Worm (Caenorhabditis elegans) whole organism, L2 larva: ENCODE data around the gene F47E1.20.

ENCODE experiments used
- Y55F3AM.14 ChIP-seq: fragments of 200-800 bp; sonication (Bioruptor generic); optimal IDR thresholded peaks from 2 replicates; lab custom pipeline; 2018; ENCODE audit warnings: mild to moderate bottlenecking, missing genetic modification characterization, missing compliant biosample characterization
- ZK546.5 ChIP-seq: sonication (generic microtip); optimal IDR thresholded peaks from 2 replicates; lab custom pipeline; 2017; ENCODE audit warnings: missing biosample characterization, missing genetic modification characterization
- alr-1 ChIP-seq: fragments of 150-350 bp; optimal IDR thresholded peaks from 2 replicates; lab custom pipeline; 2014; ENCODE audit warnings: missing biosample characterization, missing genetic modification characterization
- aly-2 ChIP-seq: fragments of 150-350 bp; optimal IDR thresholded peaks from 2 replicates; lab custom pipeline; 2014; ENCODE audit warnings: missing biosample characterization, missing genetic modification characterization
- ama-1 ChIP-seq: fragments of 150-350 bp; optimal IDR thresholded peaks from 2 replicates; lab custom pipeline; 2018; ENCODE audit warnings: inconsistent platforms
- blmp-1 ChIP-seq: sonication (generic microtip); optimal IDR thresholded peaks from 2 replicates; lab custom pipeline; 2017; ENCODE audit warnings: missing genetic modification characterization, mild to moderate bottlenecking, missing compliant biosample characterization, antibody characterized with exemption, moderate library complexity; ENCODE audit not compliant: insufficient read depth
- ceh-16 ChIP-seq: fragments of 150-350 bp; optimal IDR thresholded peaks from 2 replicates; lab custom pipeline; 2014; ENCODE audit warnings: missing biosample characterization, missing genetic modification characterization
- ceh-82 ChIP-seq: fragments of 150-350 bp; optimal IDR thresholded peaks from 2 replicates; lab custom pipeline; 2014; ENCODE audit warnings: missing biosample characterization, missing genetic modification characterization
- egl-27 ChIP-seq: sonication (generic microtip); optimal IDR thresholded peaks from 3 replicates; lab custom pipeline; 2017; ENCODE audit warnings: missing biosample characterization, missing genetic modification reagents, missing genetic modification characterization
- elt-1 ChIP-seq: fragments of 150-350 bp; optimal IDR thresholded peaks from 2 replicates; lab custom pipeline; 2014; ENCODE audit warnings: missing biosample characterization, missing genetic modification characterization
- elt-3 ChIP-seq: sonication (generic microtip); optimal IDR thresholded peaks from 2 replicates; lab custom pipeline; 2017; ENCODE audit warnings: missing biosample characterization, missing genetic modification characterization
- fos-1 ChIP-seq: fragments of 150-350 bp; optimal IDR thresholded peaks from 2 replicates; lab custom pipeline; 2014; ENCODE audit warnings: missing biosample characterization, missing genetic modification characterization
- lin-11 ChIP-seq: fragments of 150-350 bp; sonication (generic microtip); optimal IDR thresholded peaks from 2 replicates; lab custom pipeline; 2014; ENCODE audit warnings: missing biosample characterization, missing genetic modification characterization, inconsistent platforms, mixed read lengths
- lin-39 ChIP-seq: fragments of 150-350 bp; optimal IDR thresholded peaks from 2 replicates; lab custom pipeline; 2014; ENCODE audit warnings: missing biosample characterization, missing genetic modification reagents, missing genetic modification characterization
- mbf-1 ChIP-seq: sonication (generic microtip); optimal IDR thresholded peaks from 2 replicates; lab custom pipeline; 2017; ENCODE audit warnings: missing biosample characterization, missing genetic modification characterization
- nhr-10 ChIP-seq: sonication (generic microtip); optimal IDR thresholded peaks from 2 replicates; lab custom pipeline; 2017; ENCODE audit warnings: missing biosample characterization, missing genetic modification characterization
- nhr-11 ChIP-seq: fragments of 150-350 bp; optimal IDR thresholded peaks from 2 replicates; lab custom pipeline; 2014; ENCODE audit warnings: missing biosample characterization, missing genetic modification characterization
- nhr-12 ChIP-seq: fragments of 150-350 bp; optimal IDR thresholded peaks from 2 replicates; lab custom pipeline; 2014; ENCODE audit warnings: missing biosample characterization, missing genetic modification characterization
- nhr-129 ChIP-seq: fragments of 150-350 bp; optimal IDR thresholded peaks from 2 replicates; lab custom pipeline; 2014; ENCODE audit warnings: missing biosample characterization, missing genetic modification characterization
- nhr-21 ChIP-seq: fragments of 150-350 bp; optimal IDR thresholded peaks from 2 replicates; lab custom pipeline; 2014; ENCODE audit warnings: missing biosample characterization, missing genetic modification characterization
- nhr-23 ChIP-seq: fragments of 150-350 bp; optimal IDR thresholded peaks from 2 replicates; lab custom pipeline; 2014; ENCODE audit warnings: missing biosample characterization, missing genetic modification reagents, missing genetic modification characterization
- nhr-237 ChIP-seq: fragments of 150-350 bp; optimal IDR thresholded peaks from 2 replicates; lab custom pipeline; 2014; ENCODE audit warnings: missing biosample characterization, missing genetic modification characterization
- nhr-25 ChIP-seq: fragments of 150-350 bp; sonication (generic microtip); optimal IDR thresholded peaks from 3 replicates; lab custom pipeline; 2014; ENCODE audit warnings: missing biosample characterization, missing genetic modification characterization
- sem-4 ChIP-seq: fragments of 150-350 bp; optimal IDR thresholded peaks from 2 replicates; lab custom pipeline; 2014; ENCODE audit warnings: missing biosample characterization, missing genetic modification reagents, missing genetic modification characterization
- sma-3 ChIP-seq: sonication (generic microtip); optimal IDR thresholded peaks from 2 replicates; lab custom pipeline; 2016; ENCODE audit warnings: missing genetic modification reagents, missing genetic modification characterization, missing compliant biosample characterization
- sma-9 ChIP-seq, 2 experiments: fragments of 150-350 bp in 1 of 2; sonication (generic microtip) in 1 of 2; optimal IDR thresholded peaks; 2 replicates each; lab custom pipeline; 2014 to 2016; ENCODE audit warnings: missing genetic modification characterization in 2 of 2, mild to moderate bottlenecking in 1 of 2, missing biosample characterization in 1 of 2, missing compliant biosample characterization in 1 of 2, missing genetic modification reagents in 1 of 2, moderate library complexity in 1 of 2
- snpc-4 ChIP-seq: fragments of 150-350 bp; optimal IDR thresholded peaks from 2 replicates; lab custom pipeline; 2014; ENCODE audit warnings: missing biosample characterization, missing genetic modification characterization
- zag-1 ChIP-seq: fragments of 150-350 bp; optimal IDR thresholded peaks from 2 replicates; lab custom pipeline; 2014; ENCODE audit warnings: missing biosample characterization, missing genetic modification characterization
- ztf-11 ChIP-seq: sonication (generic microtip); optimal IDR thresholded peaks from 2 replicates; lab custom pipeline; 2017; ENCODE audit warnings: missing biosample characterization, missing genetic modification characterization
- ztf-4 ChIP-seq: fragments of 150-350 bp; optimal IDR thresholded peaks from 2 replicates; lab custom pipeline; 2014; ENCODE audit warnings: missing biosample characterization, missing genetic modification characterization

The F47E1.20 gene

DNA sequence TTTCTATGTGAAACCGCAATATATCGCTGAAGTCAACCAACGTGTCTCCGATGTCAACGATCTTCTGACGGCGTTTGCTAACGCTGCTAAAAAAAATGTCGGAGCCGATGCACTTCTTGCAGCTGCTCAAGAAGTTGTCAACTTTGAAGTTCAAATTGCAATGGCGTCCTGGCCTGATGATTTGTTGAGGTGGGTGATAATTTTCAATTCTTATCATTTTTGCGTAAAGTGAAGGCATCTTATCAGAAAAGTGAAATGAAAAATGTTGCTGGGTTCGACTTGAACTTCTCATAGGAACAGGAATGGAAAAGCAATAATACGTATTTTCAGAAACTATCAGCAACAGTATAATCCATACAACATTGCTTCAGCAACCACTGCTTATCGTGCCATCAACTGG, 12.5 kb upstream of the F47E1.20 start:
- peak; percentile 72 for TF ChIP-seq fos-1 (tag; lab: Kevin White, UChicago)
- no peak for TF ChIP-seq nhr-129
- TF ChIP-seq ztf-11, result no peak
- no peak for TF ChIP-seq ztf-4 (tag; lab: Kevin White, UChicago)
- TF ChIP-seq sma-9 (GFP tag; optimal IDR thresholded peaks at IDR 0.05; lab: Kevin White, UChicago), result peak; percentile 12
- TF ChIP-seq sma-9 (tag; optimal IDR thresholded peaks at IDR 0.05; lab: Kevin White, UChicago), result no peak
- TF ChIP-seq, all 48 proteins: peak for 2

DNA sequence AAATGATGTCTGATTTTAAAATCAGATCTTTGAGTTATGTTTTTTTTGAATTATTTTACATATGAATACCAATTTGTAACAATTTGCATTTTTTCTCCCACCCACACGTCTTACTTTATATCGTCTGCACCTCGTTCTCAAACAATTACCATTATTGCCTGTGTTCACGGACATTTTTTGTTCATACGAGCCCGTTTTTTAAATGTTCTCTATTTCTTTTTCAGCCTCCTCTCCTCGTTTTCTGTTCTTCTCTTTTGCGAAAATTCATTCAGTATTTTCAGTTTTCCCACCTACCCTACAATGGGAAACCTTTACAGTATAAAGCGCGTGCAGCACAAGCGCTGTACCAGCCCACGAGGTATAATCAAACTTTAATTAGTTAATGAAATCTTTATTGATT, 2.8 kb upstream of the F47E1.20 start, which contains the start of gene prdm-14:
TSS of gene prdm-14 (plus strand) at position 301 of the 400 bp plus-strand sequence.
- TF ChIP-seq ama-1 (no peak), alr-1 (tag; lab: Kevin White, UChicago) (no peak), elt-1 (tag; lab: Kevin White, UChicago) (no peak)

DNA sequence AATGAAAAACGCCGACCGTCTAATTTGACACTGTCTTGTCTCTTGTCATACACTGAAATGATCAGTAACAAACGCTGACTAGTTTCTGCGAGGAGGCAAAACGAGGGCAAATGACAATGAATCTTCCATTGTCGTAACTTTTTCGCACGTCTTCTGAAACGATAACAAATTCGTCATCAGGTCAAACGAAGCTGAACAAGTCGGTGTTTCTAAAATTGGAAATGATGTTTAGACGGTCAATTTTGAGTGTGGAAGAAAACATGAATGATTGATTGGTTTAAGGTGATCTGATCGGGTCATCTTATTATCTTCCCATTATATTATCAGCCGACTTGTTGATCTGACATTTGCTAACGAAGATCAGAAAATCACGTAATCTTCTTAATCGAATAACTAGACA, 4.7 kb downstream of the F47E1.20 start:
- TF ChIP-seq nhr-11 (tag; lab: Kevin White, UChicago) (no peak), blmp-1 (tag; lab: Kevin White, UChicago) (no peak), Y55F3AM.14 (GFP tag; lab: Kevin White, UChicago) (no peak), sma-3 (GFP tag; lab: Kevin White, UChicago) (peak; percentile 16), ceh-16 (tag; lab: Kevin White, UChicago) (no peak), ztf-11 (no peak), ZK546.5 (tag; lab: Kevin White, UChicago) (no peak)

DNA sequence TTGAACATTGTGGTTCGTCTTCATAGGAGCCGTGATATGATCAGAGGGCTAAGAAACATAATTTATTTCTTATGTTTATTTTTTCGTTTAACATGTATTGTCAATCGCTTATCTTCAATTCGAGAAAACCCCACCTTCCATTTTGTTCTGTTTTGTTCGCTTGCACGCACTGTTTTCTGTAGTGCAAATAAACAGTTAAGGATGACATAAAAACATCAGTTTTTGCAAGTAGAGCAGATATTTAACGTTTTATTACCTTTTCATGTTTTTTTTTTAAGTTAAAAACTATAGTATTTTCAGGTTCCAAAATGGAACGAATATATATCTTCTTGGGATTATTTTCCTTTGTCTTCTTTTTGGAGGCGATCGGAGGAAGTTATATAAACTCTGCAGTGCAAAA, 8.6 kb downstream of the F47E1.20 start, which contains the start of gene F47E1.2:
TSS of gene F47E1.2 (plus strand) at position 301 of the 400 bp plus-strand sequence.
- TF ChIP-seq zag-1 (tag; lab: Kevin White, UChicago), result no peak
- TF ChIP-seq ceh-16 (tag; lab: Kevin White, UChicago), result no peak
- no peak for TF ChIP-seq nhr-10 (tag; lab: Kevin White, UChicago)
- no peak for TF ChIP-seq nhr-21
- TF ChIP-seq, all 48 proteins: peak for 0

DNA sequence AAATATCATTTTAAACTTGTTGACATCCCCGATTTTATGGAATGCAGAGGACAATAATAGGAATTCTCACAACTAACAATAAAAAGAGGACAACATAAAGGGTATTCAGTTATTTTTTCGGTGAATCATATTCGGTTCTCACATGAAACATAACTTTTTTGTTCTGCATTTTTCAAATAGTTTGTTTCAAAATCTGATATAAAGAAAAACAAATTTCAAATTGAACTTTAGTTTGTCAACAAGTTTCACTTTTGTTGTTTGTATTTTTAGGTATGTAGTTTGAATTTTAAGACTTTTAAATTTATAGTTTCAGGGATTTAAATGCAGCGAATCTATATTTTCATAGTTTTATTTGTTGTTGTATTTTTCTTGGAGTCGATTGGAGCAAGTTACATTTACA, 13.8 kb downstream of the F47E1.20 start, which contains the start of gene F47E1.4:
TSS of gene F47E1.4 (plus strand) at position 301 of the 400 bp plus-strand sequence.
- no peak for TF ChIP-seq blmp-1 (tag; lab: Kevin White, UChicago)
- no peak for TF ChIP-seq egl-27
- TF ChIP-seq snpc-4 (tag; lab: Kevin White, UChicago), result no peak
- no peak for TF ChIP-seq nhr-129
- no peak for TF ChIP-seq ztf-11
- TF ChIP-seq lin-39 (tag; lab: Kevin White, UChicago), result no peak
- no peak for TF ChIP-seq nhr-25 (tag; lab: Kevin White, UChicago)
- TF ChIP-seq mbf-1 (tag; lab: Kevin White, UChicago), result no peak
- no peak for TF ChIP-seq ama-1
- TF ChIP-seq nhr-237, result no peak
- no peak for TF ChIP-seq elt-3 (tag; lab: Kevin White, UChicago)
- TF ChIP-seq nhr-12 (tag; lab: Kevin White, UChicago), result no peak
- no peak for TF ChIP-seq elt-1 (tag; lab: Kevin White, UChicago)
- no peak for TF ChIP-seq ceh-82 (tag; lab: Kevin White, UChicago)
- TF ChIP-seq, all 48 proteins: peak for 0

DNA sequence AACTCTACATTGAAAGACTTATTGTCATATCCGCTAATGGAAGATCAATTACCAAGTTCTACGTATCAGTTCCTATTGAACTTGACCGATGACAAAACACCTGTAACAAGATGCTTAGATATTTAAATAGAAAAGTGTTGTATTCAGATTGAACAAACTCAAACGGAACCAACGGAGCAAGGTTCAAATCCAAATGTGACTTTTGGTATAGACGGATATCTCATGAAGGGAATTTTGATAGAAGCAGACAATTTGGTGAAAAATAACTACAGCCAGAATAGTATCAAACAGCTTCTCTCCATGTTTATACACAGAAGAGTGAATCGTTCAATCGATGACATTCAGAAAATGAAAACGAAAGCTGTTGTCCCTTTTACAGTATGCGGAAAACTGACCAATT, 14.7 kb downstream of the F47E1.20 start:
- TF ChIP-seq nhr-11 (tag; lab: Kevin White, UChicago) (no peak), nhr-25 (tag; lab: Kevin White, UChicago) (no peak), aly-2 (tag; lab: Kevin White, UChicago) (no peak), sma-3 (GFP tag; lab: Kevin White, UChicago) (no peak), elt-1 (tag; lab: Kevin White, UChicago) (no peak), nhr-23 (tag; lab: Kevin White, UChicago) (no peak), lin-39 (tag; lab: Kevin White, UChicago) (no peak), lin-11 (tag; lab: Kevin White, UChicago) (no peak), elt-3 (tag; lab: Kevin White, UChicago) (no peak), nhr-12 (tag; lab: Kevin White, UChicago) (no peak), sem-4 (no peak), snpc-4 (tag; lab: Kevin White, UChicago) (no peak)
